Worm (Caenorhabditis elegans) whole organism, mixed stage, embryonic: ENCODE results near the gene rpl-32.

Experiments
- M03D4.4 ChIP-seq: sonication (generic microtip); optimal IDR thresholded peaks from 2 replicates; lab custom pipeline; 2017; ENCODE audit warnings: mild to moderate bottlenecking, missing genetic modification characterization, missing compliant biosample characterization
- bed-3 ChIP-seq: fragments of 200-800 bp; sonication (Bioruptor generic); optimal IDR thresholded peaks from 3 replicates; lab custom pipeline; 2018; ENCODE audit warnings: mild to moderate bottlenecking, missing genetic modification characterization, moderate library complexity, missing compliant biosample characterization
- blmp-1 ChIP-seq: fragments of 150-350 bp; optimal IDR thresholded peaks from 2 replicates; lab custom pipeline; 2014; ENCODE audit warnings: missing biosample characterization, missing genetic modification characterization
- ceh-39 ChIP-seq: fragments of 150-350 bp; optimal IDR thresholded peaks from 2 replicates; lab custom pipeline; 2014; ENCODE audit warnings: missing biosample characterization, missing genetic modification characterization
- ceh-83 ChIP-seq: fragments of 200-800 bp; sonication (Bioruptor generic); optimal IDR thresholded peaks from 2 replicates; lab custom pipeline; 2018; ENCODE audit warnings: mild to moderate bottlenecking, missing genetic modification characterization, missing compliant biosample characterization
- ces-1 ChIP-seq: fragments of 150-350 bp; optimal IDR thresholded peaks from 2 replicates; lab custom pipeline; 2014; ENCODE audit warnings: missing biosample characterization, missing genetic modification reagents, missing genetic modification characterization
- cnd-1 ChIP-seq: fragments of 200-800 bp; sonication (Bioruptor generic); optimal IDR thresholded peaks from 2 replicates; lab custom pipeline; 2018; ENCODE audit warnings: mild to moderate bottlenecking, missing genetic modification characterization, missing compliant biosample characterization
- drap-1 ChIP-seq: fragments of 200-800 bp; sonication (Bioruptor generic); optimal IDR thresholded peaks from 3 replicates; lab custom pipeline; 2018; ENCODE audit warnings: mild to moderate bottlenecking, missing genetic modification characterization, missing compliant biosample characterization
- elt-1 ChIP-seq: sonication (generic microtip); optimal IDR thresholded peaks from 2 replicates; lab custom pipeline; 2017; ENCODE audit warnings: missing genetic modification characterization, mild to moderate bottlenecking, missing compliant biosample characterization, antibody characterized with exemption, moderate library complexity, borderline replicate concordance; ENCODE audit not compliant: insufficient read depth
- elt-3 ChIP-seq: fragments of 150-350 bp; optimal IDR thresholded peaks from 2 replicates; lab custom pipeline; 2014; ENCODE audit warnings: missing biosample characterization, missing genetic modification characterization
- flh-1 ChIP-seq: fragments of 200-800 bp; sonication (Bioruptor generic); optimal IDR thresholded peaks from 2 replicates; lab custom pipeline; 2018; ENCODE audit warnings: mild to moderate bottlenecking, missing genetic modification characterization, moderate library complexity, missing compliant biosample characterization
- ham-2 ChIP-seq: fragments of 200-800 bp; sonication (Bioruptor generic); optimal IDR thresholded peaks from 2 replicates; lab custom pipeline; 2018; ENCODE audit warnings: mild to moderate bottlenecking, missing genetic modification characterization, missing compliant biosample characterization
- hlh-1 ChIP-seq: fragments of 150-350 bp; optimal IDR thresholded peaks from 2 replicates; lab custom pipeline; 2014; ENCODE audit warnings: missing biosample characterization, missing genetic modification reagents, missing genetic modification characterization
- lin-32 ChIP-seq: fragments of 200-800 bp; sonication (Bioruptor generic); optimal IDR thresholded peaks from 2 replicates; lab custom pipeline; 2018; ENCODE audit warnings: mild to moderate bottlenecking, missing genetic modification characterization, missing compliant biosample characterization
- lsy-2 ChIP-seq: fragments of 150-350 bp; optimal IDR thresholded peaks from 2 replicates; lab custom pipeline; 2014; ENCODE audit warnings: missing biosample characterization, missing genetic modification characterization
- mab-5 ChIP-seq: fragments of 150-350 bp; optimal IDR thresholded peaks from 2 replicates; lab custom pipeline; 2014; ENCODE audit warnings: missing biosample characterization, missing genetic modification characterization
- mls-2 ChIP-seq: sonication (generic microtip); optimal IDR thresholded peaks from 2 replicates; lab custom pipeline; 2016; ENCODE audit warnings: mild to moderate bottlenecking, missing genetic modification characterization, moderate library complexity, missing compliant biosample characterization
- nhr-12 ChIP-seq: fragments of 150-350 bp; optimal IDR thresholded peaks from 2 replicates; lab custom pipeline; 2014; ENCODE audit warnings: missing biosample characterization, missing genetic modification characterization
- nhr-2 ChIP-seq: fragments of 150-350 bp; optimal IDR thresholded peaks from 2 replicates; lab custom pipeline; 2014; ENCODE audit warnings: missing biosample characterization, missing genetic modification characterization
- nhr-237 ChIP-seq: fragments of 150-350 bp; optimal IDR thresholded peaks from 2 replicates; lab custom pipeline; 2014; ENCODE audit warnings: missing biosample characterization, missing genetic modification characterization
- nhr-76 ChIP-seq: sonication (generic microtip); optimal IDR thresholded peaks from 2 replicates; lab custom pipeline; 2017; ENCODE audit warnings: missing biosample characterization, missing genetic modification characterization
- pha-4 ChIP-seq: fragments of 150-350 bp; optimal IDR thresholded peaks from 2 replicates; lab custom pipeline; 2018; ENCODE audit warnings: missing biosample characterization, missing genetic modification reagents, missing genetic modification characterization
- sem-2 ChIP-seq: fragments of 200-800 bp; sonication (Bioruptor generic); optimal IDR thresholded peaks from 2 replicates; lab custom pipeline; 2018; ENCODE audit warnings: mild to moderate bottlenecking, missing genetic modification characterization, missing compliant biosample characterization
- snpc-4 ChIP-seq: fragments of 150-350 bp; optimal IDR thresholded peaks from 2 replicates; lab custom pipeline; 2014; ENCODE audit warnings: missing biosample characterization, missing genetic modification characterization
- sptf-1 ChIP-seq: sonication (generic microtip); optimal IDR thresholded peaks from 2 replicates; lab custom pipeline; 2017; ENCODE audit warnings: mild to moderate bottlenecking, missing genetic modification characterization, moderate library complexity, missing compliant biosample characterization
- unc-120 ChIP-seq: sonication (generic microtip); optimal IDR thresholded peaks from 2 replicates; lab custom pipeline; 2017; ENCODE audit warnings: missing genetic modification characterization, missing compliant biosample characterization; ENCODE audit not compliant: poor library complexity, severe bottlenecking
- unc-39 ChIP-seq: fragments of 150-350 bp; optimal IDR thresholded peaks from 2 replicates; lab custom pipeline; 2014; ENCODE audit warnings: missing biosample characterization, missing genetic modification characterization
- unc-62 ChIP-seq: fragments of 150-350 bp; optimal IDR thresholded peaks from 2 replicates; lab custom pipeline; 2014; ENCODE audit warnings: missing biosample characterization, missing genetic modification reagents, missing genetic modification characterization
- zip-8 ChIP-seq: fragments of 150-350 bp; optimal IDR thresholded peaks from 2 replicates; lab custom pipeline; 2014; ENCODE audit warnings: missing biosample characterization, missing genetic modification characterization
- ztf-11 ChIP-seq: fragments of 150-350 bp; optimal IDR thresholded peaks from 2 replicates; lab custom pipeline; 2014; ENCODE audit warnings: missing biosample characterization, missing genetic modification characterization

The rpl-32 gene

ce11 chrII:9019704-9020103 is 37.2 kb downstream of the rpl-32 start, which contains the start of gene dep-1:
Gene dep-1, minus strand, starts transcription at chrII:9019798.
- TF ChIP-seq unc-39 (tag; lab: Kevin White, UChicago) (no peak), M03D4.4 (no peak), sem-2 (GFP tag; lab: Kevin White, UChicago) (no peak), unc-120 (tag; lab: Kevin White, UChicago) (no peak), bed-3 (GFP tag; lab: Kevin White, UChicago) (no peak), ces-1 (GFP tag; lab: Kevin White, UChicago) (no peak), snpc-4 (tag; lab: Kevin White, UChicago) (no peak), pha-4 (tag; lab: Kevin White, UChicago) (no peak), ceh-39 (tag; lab: Kevin White, UChicago) (no peak), cnd-1 (tag; lab: Kevin White, UChicago) (no peak)

- no peak for TF ChIP-seq bed-3 (GFP tag; lab: Kevin White, UChicago)
- no peak for TF ChIP-seq lin-32 (GFP tag; lab: Kevin White, UChicago)
- no peak for TF ChIP-seq lsy-2 (tag; lab: Kevin White, UChicago)
- no peak for TF ChIP-seq blmp-1
- TF ChIP-seq zip-8 (tag; lab: Kevin White, UChicago), result no peak
- TF ChIP-seq cnd-1 (tag; lab: Kevin White, UChicago), result no peak
- no peak for TF ChIP-seq ces-1 (GFP tag; lab: Kevin White, UChicago)
- no peak for TF ChIP-seq ceh-83 (GFP tag; lab: Kevin White, UChicago)
- no peak for TF ChIP-seq ztf-11 (tag; lab: Kevin White, UChicago)
- no peak for TF ChIP-seq nhr-76 (tag; lab: Kevin White, UChicago)
- no peak for TF ChIP-seq hlh-1 (tag; lab: Kevin White, UChicago)
- no peak for TF ChIP-seq snpc-4 (tag; lab: Kevin White, UChicago)
- TF ChIP-seq nhr-237 (tag; lab: Kevin White, UChicago), result no peak
- no peak for TF ChIP-seq ham-2 (GFP tag; lab: Kevin White, UChicago)
- TF ChIP-seq elt-3, result no peak
- no peak for TF ChIP-seq unc-39 (tag; lab: Kevin White, UChicago)
- TF ChIP-seq sem-2 (GFP tag; lab: Kevin White, UChicago), result no peak
- no peak for TF ChIP-seq unc-120 (tag; lab: Kevin White, UChicago)
- no peak for TF ChIP-seq flh-1 (GFP tag; lab: Kevin White, UChicago)
Measured at ce11 chrII:9017628-9018027, 39.3 kb downstream of the rpl-32 start.

ce11 chrII:9014877-9015505 is 41.9 kb downstream of the rpl-32 start:
- no peak for TF ChIP-seq ceh-83 (GFP tag; lab: Kevin White, UChicago)
- peak; percentile 33 for TF ChIP-seq unc-120 (tag; lab: Kevin White, UChicago)
- peak; percentile 73 for TF ChIP-seq hlh-1 (tag; lab: Kevin White, UChicago)
- no peak for TF ChIP-seq pha-4 (tag; lab: Kevin White, UChicago)
- TF ChIP-seq unc-62 (GFP tag; lab: Kevin White, UChicago), result peak; percentile 74
- no peak for TF ChIP-seq nhr-12 (tag; lab: Kevin White, UChicago)
- TF ChIP-seq lin-32 (GFP tag; lab: Kevin White, UChicago), result no peak

ce11 chrII:9014188-9014587 is 42.7 kb downstream of the rpl-32 start:
- TF ChIP-seq mab-5 (tag; lab: Kevin White, UChicago) (no peak), pha-4 (tag; lab: Kevin White, UChicago) (no peak), M03D4.4 (no peak), hlh-1 (tag; lab: Kevin White, UChicago) (no peak), elt-1 (no peak), unc-120 (tag; lab: Kevin White, UChicago) (no peak), ham-2 (GFP tag; lab: Kevin White, UChicago) (no peak), ceh-83 (GFP tag; lab: Kevin White, UChicago) (no peak), nhr-2 (no peak), flh-1 (GFP tag; lab: Kevin White, UChicago) (no peak), blmp-1 (no peak), zip-8 (tag; lab: Kevin White, UChicago) (no peak), lsy-2 (tag; lab: Kevin White, UChicago) (no peak), mls-2 (no peak), snpc-4 (tag; lab: Kevin White, UChicago) (no peak), elt-3 (no peak), ces-1 (GFP tag; lab: Kevin White, UChicago) (no peak), sem-2 (GFP tag; lab: Kevin White, UChicago) (no peak), unc-39 (tag; lab: Kevin White, UChicago) (no peak)

ce11 chrII:9013341-9013740 is 43.5 kb downstream of the rpl-32 start:
- TF ChIP-seq unc-120 (tag; lab: Kevin White, UChicago) (peak; percentile 48), hlh-1 (tag; lab: Kevin White, UChicago) (peak; percentile 14), zip-8 (tag; lab: Kevin White, UChicago) (no peak), sem-2 (GFP tag; lab: Kevin White, UChicago) (no peak), ham-2 (GFP tag; lab: Kevin White, UChicago) (no peak), nhr-12 (tag; lab: Kevin White, UChicago) (no peak), sptf-1 (tag; lab: Kevin White, UChicago) (peak; percentile 62), drap-1 (GFP tag; lab: Kevin White, UChicago) (peak; percentile 36), blmp-1 (no peak)
